Fruit fly (Drosophila melanogaster): ENCODE measurements around the gene Syx18.

Syx18 gene

dm6 chr3R:24601069-24601468 lies 24.3 kb downstream of the Syx18 start:
- no peak for TF ChIP-seq Sin3A (optimal IDR thresholded peaks at IDR 0.05)
- no peak for TF ChIP-seq Myc (optimal IDR thresholded peaks at IDR 0.05)
- TF ChIP-seq ttk (optimal IDR thresholded peaks at IDR 0.05) = no peak
- no peak for TF ChIP-seq insv (optimal IDR thresholded peaks at IDR 0.05)
- TF ChIP-seq h (optimal IDR thresholded peaks at IDR 0.05) = no peak
- no peak for TF ChIP-seq psq (optimal IDR thresholded peaks at IDR 0.05)

dm6 chr3R:24598549-24599204 lies 26.7 kb downstream of the Syx18 start:
- no peak for TF ChIP-seq Sin3A (optimal IDR thresholded peaks at IDR 0.05)
- no peak for TF ChIP-seq insv (optimal IDR thresholded peaks at IDR 0.05)
- TF ChIP-seq Myc (optimal IDR thresholded peaks at IDR 0.05) = no peak
- TF ChIP-seq ttk (optimal IDR thresholded peaks at IDR 0.05) = no peak
- TF ChIP-seq psq (optimal IDR thresholded peaks at IDR 0.05) = no peak
- no peak for TF ChIP-seq h (optimal IDR thresholded peaks at IDR 0.05)

- TF ChIP-seq ttk (optimal IDR thresholded peaks at IDR 0.05) (no peak), h (optimal IDR thresholded peaks at IDR 0.05) (no peak), psq (optimal IDR thresholded peaks at IDR 0.05) (no peak), insv (optimal IDR thresholded peaks at IDR 0.05) (no peak), Myc (optimal IDR thresholded peaks at IDR 0.05) (no peak), Sin3A (optimal IDR thresholded peaks at IDR 0.05) (no peak)
Measured at dm6 chr3R:24596881-24597280, 28.5 kb downstream of the Syx18 start.

- TF ChIP-seq Myc (optimal IDR thresholded peaks at IDR 0.05) = no peak
- TF ChIP-seq ttk (optimal IDR thresholded peaks at IDR 0.05) = no peak
- TF ChIP-seq Sin3A (optimal IDR thresholded peaks at IDR 0.05) = no peak
- no peak for TF ChIP-seq h (optimal IDR thresholded peaks at IDR 0.05)
- TF ChIP-seq insv (optimal IDR thresholded peaks at IDR 0.05) = no peak
- no peak for TF ChIP-seq psq (optimal IDR thresholded peaks at IDR 0.05)
Measured at dm6 chr3R:24595330-24596114, 29.8 kb downstream of the Syx18 start.

- TF ChIP-seq Myc (optimal IDR thresholded peaks at IDR 0.05) (no peak), h (optimal IDR thresholded peaks at IDR 0.05) (no peak), insv (optimal IDR thresholded peaks at IDR 0.05) (no peak), psq (optimal IDR thresholded peaks at IDR 0.05) (no peak), ttk (optimal IDR thresholded peaks at IDR 0.05) (no peak)
Measured at dm6 chr3R:24593733-24594132, 31.6 kb downstream of the Syx18 start.

- TF ChIP-seq ttk (optimal IDR thresholded peaks at IDR 0.05) = no peak
- no peak for TF ChIP-seq psq (optimal IDR thresholded peaks at IDR 0.05)
- no peak for TF ChIP-seq insv (optimal IDR thresholded peaks at IDR 0.05)
- TF ChIP-seq Sin3A (optimal IDR thresholded peaks at IDR 0.05) = no peak
- TF ChIP-seq h (optimal IDR thresholded peaks at IDR 0.05) = no peak
- TF ChIP-seq Myc (optimal IDR thresholded peaks at IDR 0.05) = no peak
Measured at dm6 chr3R:24590276-24590675, 35.1 kb downstream of the Syx18 start.

dm6 chr3R:24588829-24589638 lies 36.3 kb downstream of the Syx18 start:
- TF ChIP-seq psq (optimal IDR thresholded peaks at IDR 0.05) = no peak
- no peak for TF ChIP-seq h (optimal IDR thresholded peaks at IDR 0.05)
- no peak for TF ChIP-seq Myc (optimal IDR thresholded peaks at IDR 0.05)
- no peak for TF ChIP-seq Sin3A (optimal IDR thresholded peaks at IDR 0.05)
- no peak for TF ChIP-seq ttk (optimal IDR thresholded peaks at IDR 0.05)
- no peak for TF ChIP-seq insv (optimal IDR thresholded peaks at IDR 0.05)

dm6 chr3R:24586453-24586886 lies 38.9 kb downstream of the Syx18 start:
- TF ChIP-seq ttk (optimal IDR thresholded peaks at IDR 0.05) (no peak), h (optimal IDR thresholded peaks at IDR 0.05) (no peak), Myc (optimal IDR thresholded peaks at IDR 0.05) (no peak), psq (optimal IDR thresholded peaks at IDR 0.05) (no peak), insv (optimal IDR thresholded peaks at IDR 0.05) (no peak), Sin3A (optimal IDR thresholded peaks at IDR 0.05) (no peak)

dm6 chr3R:24585042-24585698 lies 40.2 kb downstream of the Syx18 start, which contains the start of the genes CG13625 and mld:
Gene CG13625 (minus strand): TSS chr3R:24585160.
Gene mld (plus strand): TSS chr3R:24585653.
- TF ChIP-seq insv (optimal IDR thresholded peaks at IDR 0.05) (no peak), h (optimal IDR thresholded peaks at IDR 0.05) (no peak), psq (optimal IDR thresholded peaks at IDR 0.05) (peak; percentile 42), Myc (optimal IDR thresholded peaks at IDR 0.05) (no peak), Sin3A (optimal IDR thresholded peaks at IDR 0.05) (no peak), ttk (optimal IDR thresholded peaks at IDR 0.05) (no peak)

- TF ChIP-seq ttk (optimal IDR thresholded peaks at IDR 0.05) (no peak), psq (optimal IDR thresholded peaks at IDR 0.05) (peak; percentile 72)
Measured at dm6 chr3R:24582669-24582995, 42.7 kb downstream of the Syx18 start, which contains the start of gene REPTOR. Gene REPTOR (minus strand): TSS chr3R:24582864.

dm6 chr3R:24581891-24582668 lies 43.3 kb downstream of the Syx18 start:
- peak; percentile 35 for TF ChIP-seq psq (optimal IDR thresholded peaks at IDR 0.05)
- TF ChIP-seq insv (optimal IDR thresholded peaks at IDR 0.05) = no peak

Data from Kc167 (cell line).